Worm (Caenorhabditis elegans): Measurements from ENCODE around the gene bus-5.

DNA sequence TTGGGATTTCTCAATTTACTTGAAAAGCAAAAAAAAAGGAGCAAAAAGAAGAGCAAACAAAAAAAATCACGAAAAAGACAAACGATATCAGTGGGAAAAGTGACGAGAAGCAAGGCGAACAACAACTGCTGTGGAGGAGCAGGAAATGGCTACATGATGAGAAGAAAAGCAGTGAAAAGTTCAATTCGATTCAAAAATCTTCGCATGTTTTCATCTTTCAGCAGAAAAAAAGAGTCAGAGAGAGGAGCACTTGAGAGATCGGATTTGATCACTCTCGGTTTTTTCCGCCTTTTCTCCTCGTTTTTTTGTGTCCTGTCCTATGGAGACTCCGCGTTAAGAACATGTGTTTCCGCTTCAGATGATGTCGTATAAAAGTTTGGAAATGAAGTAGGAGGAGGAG is 26.0 kb upstream of the bus-5 start:
- TF ChIP-seq nfya-1 (tag; optimal IDR thresholded peaks at IDR 0.05; ENCODE audit: borderline replicate concordance, insufficient read depth) (no peak), snpc-4 (GFP tag; optimal IDR thresholded peaks at IDR 0.05) (no peak), snpc-4 (tag; optimal IDR thresholded peaks at IDR 0.05) (no peak), lag-1 (GFP tag; IDR thresholded peaks at IDR 0.05) (no peak), nfya-2 (GFP tag; IDR thresholded peaks at IDR 0.05) (no peak), K12H6.12 (tag; optimal IDR thresholded peaks at IDR 0.05) (no peak)
